Worm (Caenorhabditis elegans) whole organism, late embryonic: ENCODE results near the gene F13H10.5.

Experiments
- F13H6.1 ChIP-seq: sonication (generic microtip); optimal IDR thresholded peaks from 2 replicates; lab custom pipeline; 2016; ENCODE audit warnings: missing genetic modification characterization, missing compliant biosample characterization
- dmd-4 ChIP-seq: sonication (generic microtip); optimal IDR thresholded peaks from 2 replicates; lab custom pipeline; 2016; ENCODE audit warnings: borderline replicate concordance, missing genetic modification characterization, missing compliant biosample characterization
- hlh-8 ChIP-seq: sonication (generic microtip); optimal IDR thresholded peaks from 2 replicates; lab custom pipeline; 2016; ENCODE audit warnings: missing genotype, missing genetic modification characterization, missing compliant biosample characterization
- sdc-2 ChIP-seq: sonication (generic microtip); optimal IDR thresholded peaks from 2 replicates; lab custom pipeline; 2016; ENCODE audit warnings: missing genotype, missing genetic modification characterization, missing compliant biosample characterization

- TF ChIP-seq sdc-2 (tag; lab: Kevin White, UChicago) (no peak), F13H6.1 (no peak), hlh-8 (tag; lab: Kevin White, UChicago) (no peak), dmd-4 (tag; lab: Kevin White, UChicago) (no peak)
Measured at ce11 chrIV:10951997-10952396, 38.8 kb upstream of the F13H10.5 start, which contains the start of gene Y69E1A.3.
